Fruit fly (Drosophila melanogaster): ENCODE measurements around the gene sob.

DNA sequence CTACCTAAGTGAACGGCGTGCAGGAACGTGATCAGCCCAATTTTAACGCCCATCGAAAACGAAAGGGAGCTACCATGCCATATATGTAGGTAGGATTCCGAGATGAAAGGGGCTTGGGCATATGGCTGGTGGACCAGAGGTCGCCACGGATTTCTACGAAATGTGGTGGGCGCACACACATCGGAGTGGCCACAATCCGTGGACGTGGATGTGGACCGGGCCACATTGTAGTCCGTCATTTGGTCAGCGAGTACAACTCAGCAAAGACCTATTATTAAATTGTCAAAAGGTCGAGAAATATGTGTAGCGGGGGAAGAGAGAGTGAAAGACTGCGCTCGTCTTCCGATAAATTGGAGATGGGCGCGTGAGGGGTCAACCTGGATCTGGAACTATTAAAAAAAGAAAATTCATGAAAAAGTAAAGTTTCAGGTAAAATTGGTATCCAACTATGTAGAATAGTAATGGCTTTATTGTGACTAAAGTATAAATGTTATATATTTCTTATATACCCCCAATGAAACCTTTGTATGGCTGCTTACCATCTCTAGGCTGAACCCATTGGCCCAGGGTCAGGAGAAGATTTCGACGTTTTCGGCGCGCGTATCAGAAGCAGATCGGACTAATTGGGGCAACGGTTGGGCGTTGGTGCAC lies 25.0 kb downstream of the sob start:
- no peak for TF ChIP-seq OdsH (GFP tag; optimal IDR thresholded peaks at IDR 0.05)
- TF ChIP-seq CG32006 (GFP tag; optimal IDR thresholded peaks at IDR 0.05), result no peak
- no peak for TF ChIP-seq CG16779 (tag; optimal IDR thresholded peaks at IDR 0.05)
- no peak for TF ChIP-seq Sox14 (GFP tag; optimal IDR thresholded peaks at IDR 0.05)
- no peak for TF ChIP-seq fkh (GFP tag; optimal IDR thresholded peaks at IDR 0.05)
- no peak for TF ChIP-seq Met (GFP tag; optimal IDR thresholded peaks at IDR 0.05)
- TF ChIP-seq Sox102F (GFP tag; optimal IDR thresholded peaks at IDR 0.05), result no peak
- no peak for TF ChIP-seq Sox15 (GFP tag; optimal IDR thresholded peaks at IDR 0.05)
- no peak for TF ChIP-seq acj6 (GFP tag; optimal IDR thresholded peaks at IDR 0.05)
- no peak for TF ChIP-seq Smox (GFP tag; optimal IDR thresholded peaks at IDR 0.05)
- no peak for TF ChIP-seq CG8632 (GFP tag; optimal IDR thresholded peaks at IDR 0.05)
